Worm (Caenorhabditis elegans) whole organism, L4/young adult: ENCODE data around the gene B0212.3.

Source experiments
- W03F9.2 ChIP-seq: fragments of 150-350 bp; optimal IDR thresholded peaks from 2 replicates; lab custom pipeline; 2014; ENCODE audit warnings: missing biosample characterization, missing genetic modification characterization
- dao-5 ChIP-seq: sonication (generic microtip); optimal IDR thresholded peaks from 2 replicates; lab custom pipeline; 2016; ENCODE audit warnings: missing genotype, missing genetic modification characterization, moderate library complexity, missing compliant biosample characterization
- him-1 ChIP-seq: sonication (generic microtip); optimal IDR thresholded peaks from 2 replicates; lab custom pipeline; 2016; ENCODE audit warnings: missing genotype, missing genetic modification reagents, missing genetic modification characterization, missing compliant biosample characterization

B0212.3 gene

DNA sequence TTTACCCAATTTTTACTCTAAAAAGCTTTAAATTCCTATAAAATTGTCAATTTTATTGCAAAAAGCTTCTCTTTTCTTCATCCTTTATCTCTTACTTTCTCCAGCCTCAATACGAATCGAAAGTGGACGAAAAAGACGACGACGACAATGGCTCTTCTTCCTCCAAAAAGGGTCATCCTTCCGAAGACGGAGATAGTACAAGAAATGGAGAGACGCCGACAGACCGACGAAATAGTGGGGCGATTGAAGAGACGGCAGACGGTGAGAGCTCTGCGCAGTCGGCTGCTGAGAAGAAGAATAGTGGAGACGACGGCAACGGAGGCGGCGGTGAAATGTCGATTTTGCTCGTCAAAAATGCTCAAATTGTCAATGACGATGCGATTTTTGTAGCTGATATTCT lies 20.6 kb upstream of the B0212.3 start:
- TF ChIP-seq him-1 (no peak), W03F9.2 (tag; lab: Kevin White, UChicago) (no peak), dao-5 (tag; lab: Kevin White, UChicago) (no peak)

DNA sequence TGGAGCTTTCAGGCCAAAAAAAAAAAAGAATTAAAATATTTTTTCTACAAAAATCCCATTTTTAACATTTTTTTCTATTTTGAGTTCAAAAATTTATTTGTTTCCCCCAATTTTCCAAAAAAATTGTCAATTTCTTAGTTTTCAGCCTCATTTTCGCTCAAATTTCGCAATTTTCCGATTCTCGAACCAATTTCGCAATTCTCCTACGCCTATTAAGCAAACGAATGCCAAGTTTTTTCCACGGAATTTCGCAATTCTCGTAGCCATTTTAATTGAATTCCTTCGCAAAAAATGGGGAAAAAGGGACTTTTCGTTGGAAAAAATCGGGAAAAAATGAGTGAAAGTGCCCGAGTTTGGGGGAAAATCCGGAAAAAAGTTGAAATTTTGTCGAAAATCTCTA lies 19.6 kb upstream of the B0212.3 start:
- TF ChIP-seq him-1 (no peak), W03F9.2 (tag; lab: Kevin White, UChicago) (no peak), dao-5 (tag; lab: Kevin White, UChicago) (no peak)

- TF ChIP-seq dao-5 (tag; lab: Kevin White, UChicago) (no peak), him-1 (no peak), W03F9.2 (tag; lab: Kevin White, UChicago) (no peak)
Measured at ce11 chrIV:3520957-3521356, 19.0 kb upstream of the B0212.3 start.

DNA sequence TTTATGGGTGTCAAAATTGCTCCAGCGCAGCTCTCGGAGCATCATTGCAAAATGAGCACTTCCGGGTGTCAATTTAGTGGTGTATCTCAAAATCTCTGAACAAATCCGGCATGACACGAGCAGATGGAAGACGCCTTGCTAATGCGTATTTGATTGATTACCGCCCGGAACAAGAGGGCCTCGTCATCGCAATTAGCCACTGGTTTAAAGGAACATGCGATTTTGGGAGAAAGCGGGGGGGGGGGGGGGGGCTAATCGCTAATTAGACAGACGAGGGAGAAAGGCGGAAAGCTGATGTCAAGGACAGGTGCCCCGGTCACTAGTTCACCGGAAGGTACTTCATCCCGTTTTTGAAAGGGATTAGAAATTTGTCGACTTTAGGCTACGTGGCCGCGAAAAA lies 18.3 kb upstream of the B0212.3 start:
- no peak for TF ChIP-seq W03F9.2 (tag; lab: Kevin White, UChicago)
- no peak for TF ChIP-seq him-1
- TF ChIP-seq dao-5 (tag; lab: Kevin White, UChicago), result no peak

DNA sequence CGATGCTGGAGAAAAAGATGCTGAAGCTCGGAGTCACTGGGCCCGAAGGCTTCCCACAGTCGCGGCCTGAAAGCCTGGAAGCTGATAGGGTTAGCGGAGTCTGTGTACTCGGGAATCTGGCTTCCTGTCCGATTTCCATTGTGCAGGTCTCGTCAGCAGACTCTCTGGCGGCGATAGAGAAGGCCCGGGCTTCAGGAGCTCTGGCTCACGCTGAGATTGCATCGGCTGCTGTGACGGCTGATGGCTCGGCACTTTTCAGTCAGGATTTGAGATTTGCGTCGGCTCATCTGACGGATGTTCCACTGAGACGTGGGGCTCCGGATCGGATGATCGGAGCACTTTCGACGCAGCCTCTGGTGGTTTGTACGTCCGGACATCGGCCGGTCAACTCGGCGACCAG lies 16.6 kb upstream of the B0212.3 start:
- TF ChIP-seq dao-5 (tag; lab: Kevin White, UChicago) (no peak), him-1 (no peak), W03F9.2 (tag; lab: Kevin White, UChicago) (no peak)

- TF ChIP-seq dao-5 (tag; lab: Kevin White, UChicago) (no peak), him-1 (peak; percentile 23), W03F9.2 (tag; lab: Kevin White, UChicago) (no peak)
Measured at ce11 chrIV:3524584-3525020, 15.4 kb upstream of the B0212.3 start.

DNA sequence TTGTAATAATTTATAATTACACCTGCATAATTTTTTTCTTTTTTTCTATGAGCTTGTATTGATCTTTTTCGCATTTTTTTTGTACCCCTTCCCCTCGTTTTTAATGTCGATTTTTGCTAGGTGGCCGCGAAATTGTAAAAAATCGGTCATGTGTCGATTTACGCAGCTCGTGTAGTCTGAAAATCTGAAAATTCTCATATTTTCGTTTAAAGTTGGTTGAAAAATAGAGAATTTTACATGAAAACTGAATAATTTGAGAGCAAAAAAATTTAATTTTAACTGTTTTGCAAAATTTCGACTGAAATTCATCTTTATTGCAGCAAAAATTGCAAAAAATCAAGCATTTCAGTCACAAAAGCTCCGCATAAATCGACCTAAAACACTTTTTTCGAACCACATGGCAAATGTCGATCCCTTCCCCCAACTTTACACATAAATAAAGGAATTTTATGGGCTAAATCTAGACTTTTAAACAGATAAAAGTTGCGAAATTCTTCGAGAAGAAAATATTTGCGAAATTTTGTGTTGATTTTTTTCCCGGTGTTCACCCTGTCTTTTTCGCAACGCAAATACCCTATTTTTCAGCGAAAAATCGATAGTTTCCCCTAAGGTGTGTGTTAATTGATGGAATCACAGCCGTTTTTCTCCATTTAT lies 13.7 kb upstream of the B0212.3 start:
- TF ChIP-seq W03F9.2 (tag; lab: Kevin White, UChicago) (no peak), him-1 (no peak), dao-5 (tag; lab: Kevin White, UChicago) (no peak)

ce11 chrIV:3526831-3527404 lies 13.1 kb upstream of the B0212.3 start, which contains the start of gene M57.2:
TSS of gene M57.2 (plus strand) at chrIV:3527354.
- TF ChIP-seq W03F9.2 (tag; lab: Kevin White, UChicago), result no peak
- no peak for TF ChIP-seq him-1

- TF ChIP-seq him-1 (no peak), dao-5 (tag; lab: Kevin White, UChicago) (no peak), W03F9.2 (tag; lab: Kevin White, UChicago) (no peak)
Measured at ce11 chrIV:3527878-3528277, 12.1 kb upstream of the B0212.3 start.

DNA sequence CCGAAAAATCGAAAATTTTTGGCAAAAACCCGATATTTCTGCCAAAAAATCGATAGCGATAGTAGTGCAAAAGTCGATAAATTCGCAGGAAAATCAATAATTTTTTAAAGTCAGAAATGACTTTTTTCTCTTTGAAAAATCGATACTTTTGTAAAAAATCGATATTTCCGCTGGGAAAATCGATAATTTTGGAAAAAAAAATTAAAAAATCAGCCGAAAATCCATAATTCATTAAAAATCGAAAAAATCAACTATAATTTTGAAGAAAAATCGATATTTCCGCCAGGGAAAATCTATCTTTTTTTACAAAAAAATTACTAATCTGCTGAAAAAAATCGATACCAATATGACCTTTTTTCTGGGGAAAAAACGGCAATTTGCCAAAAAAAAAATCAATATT lies 8.4 kb upstream of the B0212.3 start:
- TF ChIP-seq dao-5 (tag; lab: Kevin White, UChicago) (no peak), W03F9.2 (tag; lab: Kevin White, UChicago) (no peak), him-1 (no peak)

ce11 chrIV:3532167-3532566 lies 7.8 kb upstream of the B0212.3 start, which contains the start of gene M57.1:
TSS of gene M57.1 (plus strand) at chrIV:3532467.
- no peak for TF ChIP-seq W03F9.2 (tag; lab: Kevin White, UChicago)

- TF ChIP-seq dao-5 (tag; lab: Kevin White, UChicago) (no peak), him-1 (no peak), W03F9.2 (tag; lab: Kevin White, UChicago) (no peak)
Measured at ce11 chrIV:3532989-3533388, 7.0 kb upstream of the B0212.3 start.

DNA sequence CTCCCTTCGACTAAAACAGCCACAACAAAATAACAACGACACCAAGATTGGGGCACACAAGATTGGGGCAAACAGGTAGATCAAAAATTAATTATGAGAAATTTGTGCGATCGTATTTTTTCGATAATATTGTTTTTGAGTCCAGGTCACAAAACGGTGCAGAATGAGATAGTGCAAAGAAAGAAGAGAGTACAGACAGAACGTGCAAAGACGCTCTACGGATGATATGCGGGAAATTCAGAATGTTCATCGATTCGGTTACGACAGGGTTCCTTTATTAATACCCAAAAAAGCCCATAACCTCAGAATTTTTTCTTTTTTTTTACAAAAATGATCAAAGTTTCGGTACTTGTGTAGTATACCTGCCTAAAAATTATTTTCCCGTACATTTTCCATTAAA lies 719 bp upstream of the B0212.3 start:
- TF ChIP-seq him-1 (no peak), W03F9.2 (tag; lab: Kevin White, UChicago) (no peak), dao-5 (tag; lab: Kevin White, UChicago) (no peak)

ce11 chrIV:3545060-3545459 lies 5.1 kb downstream of the B0212.3 start:
- TF ChIP-seq him-1 (no peak), dao-5 (tag; lab: Kevin White, UChicago) (no peak), W03F9.2 (tag; lab: Kevin White, UChicago) (no peak)

DNA sequence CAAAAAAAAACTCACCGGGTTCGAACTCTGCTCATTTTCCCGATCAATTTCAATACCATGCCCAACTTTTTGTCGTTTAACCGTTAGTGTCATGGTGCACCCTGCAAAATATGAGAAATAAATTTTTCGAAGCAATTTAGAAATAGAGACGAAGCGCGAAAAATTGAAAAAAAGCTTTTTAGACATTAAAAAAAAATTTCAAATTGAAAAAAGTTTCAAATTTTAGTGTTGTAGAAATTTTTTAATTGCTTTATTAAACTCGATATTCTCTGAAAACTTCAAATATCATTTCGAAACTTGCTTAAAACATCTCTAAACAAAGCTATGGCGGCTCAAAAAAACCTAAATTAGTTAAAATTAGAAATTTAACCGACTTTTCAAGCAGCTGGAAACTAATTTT lies 7.5 kb downstream of the B0212.3 start, which contains the start of gene nstp-6:
nstp-6 (minus strand) TSS at position 101 of the 400 bp plus-strand sequence.
- TF ChIP-seq dao-5 (tag; lab: Kevin White, UChicago) (no peak), W03F9.2 (tag; lab: Kevin White, UChicago) (no peak), him-1 (no peak)
